Fruit fly (Drosophila melanogaster): Measurements from ENCODE around the gene Wdr82.

- TF ChIP-seq woc (GFP tag; optimal IDR thresholded peaks at IDR 0.05) (no peak), Abd-B (GFP tag; optimal IDR thresholded peaks at IDR 0.05) (no peak), dl (GFP tag; optimal IDR thresholded peaks at IDR 0.05; ENCODE audit: insufficient read depth in 1 of 2, partially characterized antibody in 2 of 2) (no peak), usp (GFP tag; optimal IDR thresholded peaks at IDR 0.05) (no peak), CrebA (GFP tag; optimal IDR thresholded peaks at IDR 0.05; ENCODE audit: borderline replicate concordance) (peak; percentile 11), lola (GFP tag; optimal IDR thresholded peaks at IDR 0.05) (no peak), Mio (GFP tag; optimal IDR thresholded peaks at IDR 0.05) (no peak), Myc (optimal IDR thresholded peaks at IDR 0.05) (no peak)
Observed at dm6 chr2L:8350560-8351171, 23.6 kb upstream of the Wdr82 start.
